Fruit fly (Drosophila melanogaster) whole organism, prepupa: ENCODE data around the gene CG2652.

Experiments
- CG10631 ChIP-seq: fragments of 200-800 bp; sonication (Bioruptor generic); optimal IDR thresholded peaks from 2 replicates; lab custom pipeline; 2016; ENCODE audit warnings: missing biosample characterization, missing genetic modification characterization
- Gug ChIP-seq: fragments of 200-800 bp; sonication (Bioruptor generic); IDR thresholded peaks from 2 replicates; pipeline ENCODE4 v1.3.6; 2022; ENCODE audit warnings: missing biosample characterization, missing genetic modification characterization
- Hr4 ChIP-seq: fragments of 200-800 bp; sonication (Bioruptor generic); optimal IDR thresholded peaks from 3 replicates; lab custom pipeline; 2016; ENCODE audit warnings: missing biosample characterization, missing genetic modification characterization
- Lpt ChIP-seq: fragments of 200-800 bp; sonication (Bioruptor generic); optimal IDR thresholded peaks from 3 replicates; lab custom pipeline; 2016; ENCODE audit warnings: missing biosample characterization, missing genetic modification characterization
- Sox102F ChIP-seq: fragments of 200-800 bp; sonication (Bioruptor generic); optimal IDR thresholded peaks from 2 replicates; lab custom pipeline; 2016; ENCODE audit warnings: missing biosample characterization, mild to moderate bottlenecking, missing genetic modification characterization
- eg ChIP-seq: fragments of 200-800 bp; sonication (Bioruptor generic); IDR thresholded peaks from 3 replicates; pipeline ENCODE4 v1.3.6; 2022; ENCODE audit warnings: missing biosample characterization, missing genetic modification characterization
- fd85E ChIP-seq: fragments of 200-800 bp; sonication (Bioruptor generic); optimal IDR thresholded peaks from 3 replicates; lab custom pipeline; 2016; ENCODE audit warnings: missing biosample characterization, missing genetic modification characterization
- topi ChIP-seq: fragments of 200-800 bp; sonication (Bioruptor generic); optimal IDR thresholded peaks from 3 replicates; lab custom pipeline; 2016; ENCODE audit warnings: missing biosample characterization, missing genetic modification characterization

dm6 chrX:2708156-2708734 is 25.5 kb upstream of the CG2652 start, which contains the start of gene CG2681:
- TF ChIP-seq Gug: peak; percentile 38; the same call in 1 of the 2 replicates
- TF ChIP-seq fd85E (GFP tag; lab: Kevin White, UChicago): no peak
- no peak for TF ChIP-seq Sox102F (GFP tag; lab: Kevin White, UChicago)
- peak; percentile 68 for TF ChIP-seq eg (GFP tag; lab: Robert Waterston, UW)
- no peak for TF ChIP-seq Hr4 (GFP tag; lab: Kevin White, UChicago)
- TF ChIP-seq topi (GFP tag; lab: Kevin White, UChicago): peak; percentile 18
- TF ChIP-seq CG10631: no peak
- no peak for TF ChIP-seq Lpt
